Fruit fly (Drosophila melanogaster) whole organism, embryonic: ENCODE data around the gene CG10948.

Experiments used
- CG32772 ChIP-seq: fragments of 200-800 bp; sonication (Bioruptor generic); IDR thresholded peaks from 2 replicates; pipeline ENCODE4 v1.3.6; 2022; ENCODE audit warnings: missing biosample characterization, missing genetic modification characterization
- CG6654 ChIP-seq: fragments of 200-800 bp; sonication (Bioruptor generic); optimal IDR thresholded peaks from 2 replicates; lab custom pipeline; 2017; ENCODE audit warnings: missing biosample characterization, mild to moderate bottlenecking, missing genetic modification characterization
- CG7745 ChIP-seq: fragments of 200-800 bp; sonication (Bioruptor generic); optimal IDR thresholded peaks from 2 replicates; lab custom pipeline; 2018; ENCODE audit warnings: missing biosample characterization, mild to moderate bottlenecking, missing genetic modification characterization, moderate library complexity
- CG7987 ChIP-seq: fragments of 200-800 bp; sonication (Bioruptor generic); optimal IDR thresholded peaks from 2 replicates; lab custom pipeline; 2018; ENCODE audit warnings: missing biosample characterization, mild to moderate bottlenecking, missing genetic modification characterization, moderate library complexity
- Dll ChIP-seq: fragments of 200-800 bp; sonication (Bioruptor generic); IDR thresholded peaks from 4 replicates; pipeline ENCODE4 v1.3.6; 2022; ENCODE audit warnings: missing biosample characterization, missing genetic modification characterization; ENCODE audit not compliant: partially characterized antibody
- Ets97D ChIP-seq: fragments of 200-800 bp; sonication (Bioruptor generic); optimal IDR thresholded peaks from 3 replicates; lab custom pipeline; 2016; ENCODE audit warnings: missing biosample characterization, missing genetic modification characterization
- Hr51 ChIP-seq, 2 experiments: fragments of 200-800 bp; sonication (Bioruptor generic); optimal IDR thresholded peaks; 2 replicates in 1 of 2; 3 replicates in 1 of 2; lab custom pipeline; 2016 to 2018; ENCODE audit warnings: missing biosample characterization in 2 of 2, missing genetic modification characterization in 2 of 2, mild to moderate bottlenecking in 1 of 2, moderate library complexity in 1 of 2
- TFAM ChIP-seq: fragments of 200-800 bp; sonication (Bioruptor generic); optimal IDR thresholded peaks from 2 replicates; lab custom pipeline; 2017; ENCODE audit warnings: missing biosample characterization, missing genetic modification characterization, inconsistent platforms
- cad ChIP-seq: fragments of >200 bp; optimal IDR thresholded peaks from 2 replicates; lab custom pipeline; 2017; ENCODE audit warnings: missing biosample characterization, missing genetic modification characterization
- dati ChIP-seq: fragments of 200-800 bp; sonication (Bioruptor generic); IDR thresholded peaks from 2 replicates; pipeline ENCODE4 v1.3.6; 2022; ENCODE audit warnings: missing biosample characterization, missing genetic modification characterization
- kah ChIP-seq: fragments of 200-800 bp; sonication (Bioruptor generic); optimal IDR thresholded peaks from 2 replicates; lab custom pipeline; 2018; ENCODE audit warnings: missing biosample characterization, mild to moderate bottlenecking, missing genetic modification characterization
- repo ChIP-seq: fragments of 200-800 bp; sonication (Bioruptor generic); optimal IDR thresholded peaks from 2 replicates; lab custom pipeline; 2016; ENCODE audit warnings: missing biosample characterization, missing genetic modification characterization
- usp ChIP-seq: fragments of >200 bp; optimal IDR thresholded peaks from 2 replicates; lab custom pipeline; 2017; ENCODE audit warnings: missing biosample characterization, missing genetic modification characterization
- zfh1 ChIP-seq: fragments of 200-800 bp; sonication (Bioruptor generic); IDR thresholded peaks from 3 replicates; pipeline ENCODE4 v1.3.6; 2022; ENCODE audit warnings: missing biosample characterization, missing genetic modification characterization

- TF ChIP-seq dati, result no peak
- TF ChIP-seq usp (GFP tag; lab: Kevin White, UChicago), result no peak
- peak; percentile 48 for TF ChIP-seq CG7987 (GFP tag; lab: Kevin White, UChicago)
- no peak for TF ChIP-seq Hr51 (GFP tag; optimal IDR thresholded peaks at IDR 0.05; lab: Kevin White, UChicago)
- TF ChIP-seq cad (GFP tag; lab: Kevin White, UChicago), result no peak
- TF ChIP-seq repo, result no peak
- TF ChIP-seq TFAM (GFP tag; lab: Kevin White, UChicago), result no peak
- no peak for TF ChIP-seq CG7745
- TF ChIP-seq Dll (GFP tag; lab: Robert Waterston, UW), result no peak
- TF ChIP-seq CG32772 (GFP tag; lab: Robert Waterston, UW), result no peak
- TF ChIP-seq kah, result no peak
- TF ChIP-seq CG6654, result no peak
- no peak for TF ChIP-seq zfh1
- TF ChIP-seq Ets97D (GFP tag; lab: Kevin White, UChicago), result no peak
Measured at dm6 chr3L:12796077-12796641, 53.8 kb downstream of the CG10948 start.
